Fruit fly (Drosophila melanogaster) whole organism, embryonic: ENCODE measurements around the gene CG14803.
A peak's percentile ranks its signal among the peaks of the same experiment; 100 is the strongest.

Experiments used
- ATbp ChIP-seq: fragments of 200-800 bp; sonication (Bioruptor generic); optimal IDR thresholded peaks from 2 replicates; lab custom pipeline; 2017; ENCODE audit warnings: missing biosample characterization, mild to moderate bottlenecking, missing genetic modification characterization, missing genetic modification reagents
- CG10543 ChIP-seq: fragments of 200-800 bp; sonication (Bioruptor generic); optimal IDR thresholded peaks from 3 replicates; lab custom pipeline; 2017; ENCODE audit warnings: missing biosample characterization, mild to moderate bottlenecking, missing genetic modification characterization, moderate library complexity
- CG11093 ChIP-seq: fragments of 200-800 bp; sonication (Bioruptor generic); IDR thresholded peaks from 3 replicates; pipeline ENCODE4 v1.3.6; 2022; ENCODE audit warnings: missing biosample characterization, missing genetic modification characterization
- CG11504 ChIP-seq: fragments of 200-800 bp; sonication (Bioruptor generic); optimal IDR thresholded peaks from 3 replicates; lab custom pipeline; 2019; ENCODE audit warnings: missing biosample characterization, mild to moderate bottlenecking, missing genetic modification characterization, moderate library complexity
- CG12942 ChIP-seq: fragments of 200-800 bp; sonication (Bioruptor generic); optimal IDR thresholded peaks from 3 replicates; lab custom pipeline; 2016; ENCODE audit warnings: missing biosample characterization, missing genetic modification characterization
- CG13894 ChIP-seq: fragments of 200-800 bp; sonication (Bioruptor generic); optimal IDR thresholded peaks from 3 replicates; lab custom pipeline; 2018; ENCODE audit warnings: missing biosample characterization, mild to moderate bottlenecking, missing genetic modification characterization, moderate library complexity
- CG15479 ChIP-seq: fragments of 200-800 bp; sonication (Bioruptor generic); optimal IDR thresholded peaks from 3 replicates; lab custom pipeline; 2019; ENCODE audit warnings: missing biosample characterization, mild to moderate bottlenecking, missing genetic modification characterization, moderate library complexity
- CG17359 ChIP-seq: fragments of 200-800 bp; sonication (Bioruptor generic); optimal IDR thresholded peaks from 3 replicates; lab custom pipeline; 2018; ENCODE audit warnings: missing biosample characterization, mild to moderate bottlenecking, missing genetic modification characterization, moderate library complexity
- CG18619 ChIP-seq: fragments of 200-800 bp; sonication (Bioruptor generic); optimal IDR thresholded peaks from 3 replicates; lab custom pipeline; 2017; ENCODE audit warnings: missing biosample characterization, mild to moderate bottlenecking, missing genetic modification characterization
- CG31224 ChIP-seq: fragments of 200-800 bp; sonication (Bioruptor generic); IDR thresholded peaks from 2 replicates; pipeline ENCODE4 v1.3.6; 2022; ENCODE audit warnings: missing biosample characterization, missing genetic modification characterization
- CG3281 ChIP-seq: fragments of 200-800 bp; sonication (Bioruptor generic); optimal IDR thresholded peaks from 3 replicates; lab custom pipeline; 2017; ENCODE audit warnings: missing biosample characterization, mild to moderate bottlenecking, missing genetic modification characterization
- CG3407 ChIP-seq: fragments of 200-800 bp; sonication (Bioruptor generic); optimal IDR thresholded peaks from 2 replicates; lab custom pipeline; 2018; ENCODE audit warnings: missing biosample characterization, mild to moderate bottlenecking, missing genetic modification characterization
- CG6813 ChIP-seq: fragments of 200-800 bp; sonication (Bioruptor generic); optimal IDR thresholded peaks from 2 replicates; lab custom pipeline; 2017; ENCODE audit warnings: missing biosample characterization, missing genetic modification characterization, mild to moderate bottlenecking, moderate library complexity, missing genetic modification reagents
- CG7987 ChIP-seq: fragments of 200-800 bp; sonication (Bioruptor generic); optimal IDR thresholded peaks from 2 replicates; lab custom pipeline; 2018; ENCODE audit warnings: missing biosample characterization, mild to moderate bottlenecking, missing genetic modification characterization, moderate library complexity
- CG8944 ChIP-seq: fragments of 200-800 bp; sonication (Bioruptor generic); optimal IDR thresholded peaks from 3 replicates; lab custom pipeline; 2016; ENCODE audit warnings: missing biosample characterization, missing genetic modification characterization
- CHES-1-like ChIP-seq: fragments of 200-800 bp; sonication (Bioruptor generic); optimal IDR thresholded peaks from 2 replicates; lab custom pipeline; 2016; ENCODE audit warnings: missing biosample characterization, missing genetic modification characterization
- Camta ChIP-seq: fragments of 200-800 bp; sonication (Bioruptor generic); optimal IDR thresholded peaks from 2 replicates; lab custom pipeline; 2016; ENCODE audit warnings: missing biosample characterization, missing genetic modification characterization
- Chrac-16 ChIP-seq: fragments of 200-800 bp; sonication (Bioruptor generic); optimal IDR thresholded peaks from 3 replicates; lab custom pipeline; 2016; ENCODE audit warnings: missing biosample characterization, missing genetic modification characterization
- CkIIα-i1 ChIP-seq: fragments of 200-800 bp; sonication (Bioruptor generic); IDR thresholded peaks from 2 replicates; pipeline ENCODE4 v1.3.6; 2022; ENCODE audit warnings: missing biosample characterization, missing genetic modification characterization
- Dfd ChIP-seq, 2 experiments: fragments of >200 bp; optimal IDR thresholded peaks; 2 replicates each; lab custom pipeline; 2017; ENCODE audit warnings: missing biosample characterization in 2 of 2, missing genetic modification characterization in 2 of 2
- H15 ChIP-seq: fragments of 200-800 bp; sonication (Bioruptor generic); IDR thresholded peaks from 3 replicates; pipeline ENCODE4 v1.3.6; 2022; ENCODE audit warnings: missing biosample characterization, missing genetic modification characterization
- HLHmδ ChIP-seq: fragments of 200-800 bp; sonication (Bioruptor generic); optimal IDR thresholded peaks from 2 replicates; lab custom pipeline; 2018; ENCODE audit warnings: missing biosample characterization, mild to moderate bottlenecking, missing genetic modification characterization, moderate library complexity
- MESR4 ChIP-seq: fragments of 200-800 bp; sonication (Bioruptor generic); optimal IDR thresholded peaks from 2 replicates; lab custom pipeline; 2018; ENCODE audit warnings: missing biosample characterization, mild to moderate bottlenecking, missing genetic modification characterization, moderate library complexity
- Mad ChIP-seq: fragments of 200-800 bp; sonication (Bioruptor generic); optimal IDR thresholded peaks from 2 replicates; lab custom pipeline; 2016; ENCODE audit warnings: missing biosample characterization, missing genetic modification characterization
- Six4 ChIP-seq: fragments of 200-800 bp; sonication (Bioruptor generic); optimal IDR thresholded peaks from 2 replicates; lab custom pipeline; 2016; ENCODE audit warnings: missing biosample characterization, missing genetic modification characterization
- Stat92E ChIP-seq, 3 experiments: fragments of >200 bp in 2 of 3; fragments of 200-800 bp in 1 of 3; sonication (Bioruptor generic) in 1 of 3; optimal IDR thresholded peaks; 2 replicates each; lab custom pipeline; 2017 to 2019; ENCODE audit warnings: missing biosample characterization in 3 of 3, missing genetic modification characterization in 3 of 3, mild to moderate bottlenecking in 1 of 3, moderate library complexity in 1 of 3
- amos ChIP-seq: fragments of 200-800 bp; sonication (Bioruptor generic); IDR thresholded peaks from 2 replicates; pipeline ENCODE4 v1.3.6; 2022; ENCODE audit warnings: missing biosample characterization, missing genetic modification characterization; ENCODE audit not compliant: partially characterized antibody
- ap ChIP-seq: fragments of 200-800 bp; sonication (Bioruptor generic); IDR thresholded peaks from 2 replicates; pipeline ENCODE4 v1.3.6; 2022; ENCODE audit warnings: missing biosample characterization, missing genetic modification characterization
- ato ChIP-seq: fragments of 200-800 bp; sonication (Bioruptor generic); IDR thresholded peaks from 2 replicates; pipeline ENCODE4 v1.3.6; 2022; ENCODE audit warnings: missing biosample characterization, missing genetic modification characterization; ENCODE audit not compliant: partially characterized antibody
- cad ChIP-seq: fragments of >200 bp; optimal IDR thresholded peaks from 2 replicates; lab custom pipeline; 2017; ENCODE audit warnings: missing biosample characterization, missing genetic modification characterization
- hb ChIP-seq: fragments of 200-800 bp; sonication (Bioruptor generic); IDR thresholded peaks from 3 replicates; pipeline ENCODE4 v1.3.6; 2022; ENCODE audit warnings: missing biosample characterization, missing genetic modification characterization; ENCODE audit not compliant: partially characterized antibody
- hbn ChIP-seq: fragments of 200-800 bp; sonication (Bioruptor generic); IDR thresholded peaks from 2 replicates; pipeline ENCODE4 v1.3.6; 2022; ENCODE audit warnings: missing biosample characterization, missing genetic modification characterization; ENCODE audit not compliant: partially characterized antibody
- her ChIP-seq: fragments of 200-800 bp; sonication (Bioruptor generic); optimal IDR thresholded peaks from 2 replicates; lab custom pipeline; 2016; ENCODE audit warnings: missing biosample characterization, missing genetic modification characterization
- kay ChIP-seq: fragments of 200-800 bp; sonication (Bioruptor generic); optimal IDR thresholded peaks from 2 replicates; lab custom pipeline; 2016; ENCODE audit warnings: missing biosample characterization, missing genetic modification characterization
- lola ChIP-seq, 3 experiments: fragments of >200 bp in 2 of 3; fragments of 200-800 bp in 1 of 3; sonication (Bioruptor generic) in 1 of 3; optimal IDR thresholded peaks; 2 replicates each; lab custom pipeline; 2017 to 2019; ENCODE audit warnings: missing biosample characterization in 3 of 3, missing genetic modification characterization in 3 of 3, mild to moderate bottlenecking in 1 of 3, moderate library complexity in 1 of 3
- luna ChIP-seq: fragments of 200-800 bp; sonication (Bioruptor generic); optimal IDR thresholded peaks from 2 replicates; lab custom pipeline; 2016; ENCODE audit warnings: missing biosample characterization, missing genetic modification characterization
- mld ChIP-seq: fragments of 200-800 bp; sonication (Bioruptor generic); IDR thresholded peaks from 3 replicates; pipeline ENCODE4 v1.3.6; 2022; ENCODE audit warnings: missing biosample characterization, missing genetic modification characterization; ENCODE audit not compliant: partially characterized antibody
- nom ChIP-seq: fragments of 200-800 bp; sonication (Bioruptor generic); optimal IDR thresholded peaks from 2 replicates; lab custom pipeline; 2017; ENCODE audit warnings: missing biosample characterization, missing genetic modification characterization, mild to moderate bottlenecking, moderate library complexity, missing genetic modification reagents
- odd ChIP-seq: fragments of 200-800 bp; sonication (Bioruptor generic); optimal IDR thresholded peaks from 2 replicates; lab custom pipeline; 2017; ENCODE audit warnings: missing biosample characterization, mild to moderate bottlenecking, missing genetic modification characterization
- p53 ChIP-seq: fragments of 200-800 bp; sonication (Bioruptor generic); optimal IDR thresholded peaks from 2 replicates; lab custom pipeline; 2016; ENCODE audit warnings: missing biosample characterization, missing genetic modification characterization
- pan ChIP-seq, 4 experiments: fragments of >200 bp in 3 of 4; fragments of 200-800 bp in 1 of 4; sonication (Bioruptor generic) in 1 of 4; optimal IDR thresholded peaks in 3 of 4; IDR thresholded peaks in 1 of 4; 2 replicates each; pipeline versions ENCODE4 v1.3.6 to Lab custom; 2017 to 2022; ENCODE audit warnings: missing biosample characterization in 2 of 4, missing genetic modification characterization in 2 of 4, mixed read lengths in 1 of 4
- phol ChIP-seq: fragments of 200-800 bp; sonication (Bioruptor generic); optimal IDR thresholded peaks from 3 replicates; lab custom pipeline; 2018; ENCODE audit warnings: missing biosample characterization, mild to moderate bottlenecking, missing genetic modification characterization, moderate library complexity
- salm ChIP-seq: fragments of 200-800 bp; sonication (Bioruptor generic); optimal IDR thresholded peaks from 2 replicates; lab custom pipeline; 2018; ENCODE audit warnings: missing biosample characterization, mild to moderate bottlenecking, missing genetic modification characterization
- sd ChIP-seq: fragments of 200-800 bp; sonication (Bioruptor generic); optimal IDR thresholded peaks from 3 replicates; lab custom pipeline; 2018; ENCODE audit warnings: missing biosample characterization, mild to moderate bottlenecking, missing genetic modification characterization, moderate library complexity
- sob ChIP-seq: fragments of 200-800 bp; sonication (Bioruptor generic); IDR thresholded peaks from 2 replicates; pipeline ENCODE4 v1.3.6; 2022; ENCODE audit warnings: missing biosample characterization, missing genetic modification characterization
- sr ChIP-seq: fragments of 200-800 bp; sonication (Bioruptor generic); IDR thresholded peaks from 3 replicates; pipeline ENCODE4 v1.3.6; 2022; ENCODE audit warnings: missing biosample characterization, missing genetic modification characterization
- tll ChIP-seq, 2 experiments: fragments of 200-800 bp in 1 of 2; fragments of >200 bp in 1 of 2; sonication (Bioruptor generic) in 1 of 2; optimal IDR thresholded peaks; 2 replicates each; lab custom pipeline; 2017 to 2019; ENCODE audit warnings: missing biosample characterization in 2 of 2, missing genetic modification characterization in 2 of 2, mild to moderate bottlenecking in 1 of 2, moderate library complexity in 1 of 2
- trem ChIP-seq: fragments of 200-800 bp; optimal IDR thresholded peaks from 3 replicates; lab custom pipeline; 2019; ENCODE audit warnings: missing biosample characterization, mild to moderate bottlenecking, missing genetic modification characterization, moderate library complexity

Gene CG14803

DNA sequence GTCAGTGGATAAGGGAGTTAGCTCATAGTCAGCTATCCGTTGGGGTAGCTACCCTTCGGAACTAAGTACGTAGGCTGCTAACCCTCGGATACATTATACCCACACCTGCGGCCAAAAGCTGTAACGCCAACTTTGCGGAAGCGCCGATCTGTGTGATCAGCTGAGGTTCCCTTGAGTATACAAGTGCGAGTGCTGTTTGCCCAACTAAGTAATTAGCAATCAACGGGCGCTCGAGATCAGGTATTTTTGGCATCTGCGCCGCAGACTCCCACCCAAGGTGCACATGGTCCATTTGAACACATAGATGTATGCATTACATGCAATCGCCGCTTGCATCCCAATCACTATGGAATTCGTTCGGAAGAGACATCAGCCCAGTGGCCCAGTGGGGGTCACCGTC, 14.6 kb upstream of the CG14803 start (continued):
- no peak for TF ChIP-seq ato
- TF ChIP-seq CG11093 (GFP tag; lab: Robert Waterston, UW): no peak
- no peak for TF ChIP-seq mld (GFP tag; lab: Robert Waterston, UW)
- TF ChIP-seq CG11504: peak; percentile 30
- TF ChIP-seq ap (GFP tag; lab: Robert Waterston, UW): 0 out of 2 replicates have a peak, but pooled peaks have one; percentile 13
- TF ChIP-seq tll (GFP tag; optimal IDR thresholded peaks at IDR 0.05; lab: Kevin White, UChicago): no peak
- peak; percentile 59 for TF ChIP-seq Camta (GFP tag; lab: Kevin White, UChicago)
- peak; percentile 67 for TF ChIP-seq ATbp (GFP tag; lab: Kevin White, UChicago)
- TF ChIP-seq CG12942 (GFP tag; lab: Kevin White, UChicago): peak; percentile 55
- TF ChIP-seq CG15479 (GFP tag; lab: Kevin White, UChicago): no peak
- peak; percentile 71 for TF ChIP-seq CG18619 (GFP tag; lab: Kevin White, UChicago)
- no peak for TF ChIP-seq Six4 (GFP tag; lab: Kevin White, UChicago)
- peak; percentile 85 for TF ChIP-seq sob
- no peak for TF ChIP-seq trem (tag; lab: Kevin White, UChicago)
- no peak for TF ChIP-seq Stat92E (GFP tag; optimal IDR thresholded peaks at IDR 0.05; lab: Kevin White, UChicago)
- peak; percentile 56 for TF ChIP-seq sd (tag; lab: Kevin White, UChicago)
- TF ChIP-seq sr (GFP tag; lab: Robert Waterston, UW): peak; percentile 52; the same call in 2 of the 3 replicates
- no peak for TF ChIP-seq lola (GFP tag; optimal IDR thresholded peaks at IDR 0.05; lab: Kevin White, UChicago)
- no peak for TF ChIP-seq Chrac-16 (GFP tag; lab: Kevin White, UChicago)
- peak; percentile 93 for TF ChIP-seq CG10543 (GFP tag; lab: Kevin White, UChicago)
- TF ChIP-seq kay: peak; percentile 10
- TF ChIP-seq CG17359 (tag; lab: Kevin White, UChicago): peak; percentile 55
- TF ChIP-seq HLHmδ (GFP tag; lab: Kevin White, UChicago): no peak
- peak; percentile 77 for TF ChIP-seq luna
- peak; percentile 83 for TF ChIP-seq CG13894 (tag; lab: Kevin White, UChicago)
- TF ChIP-seq nom (GFP tag; lab: Kevin White, UChicago): no peak
- TF ChIP-seq hb (GFP tag; lab: Robert Waterston, UW): no peak
- TF ChIP-seq Mad: no peak
- peak; percentile 70 for TF ChIP-seq CHES-1-like (GFP tag; lab: Kevin White, UChicago)
- peak; percentile 31 for TF ChIP-seq p53
- TF ChIP-seq Dfd (GFP tag; optimal IDR thresholded peaks at IDR 0.05; lab: Kevin White, UChicago): no peak
- TF ChIP-seq hbn (GFP tag; lab: Robert Waterston, UW): no peak
- TF ChIP-seq CG6813 (GFP tag; lab: Kevin White, UChicago): peak; percentile 92
- TF ChIP-seq CG7987 (GFP tag; lab: Kevin White, UChicago): peak; percentile 86
- no peak for TF ChIP-seq H15
- TF ChIP-seq pan (optimal IDR thresholded peaks at IDR 0.05; lab: Kevin White, UChicago): no peak
- peak in 1 of 2 experiments; percentile 46 for TF ChIP-seq pan (GFP tag; optimal IDR thresholded peaks at IDR 0.05 in 1 of 2, IDR thresholded peaks at IDR 0.05 in 1 of 2)
- TF ChIP-seq MESR4 (GFP tag; lab: Kevin White, UChicago): no peak
- peak; percentile 16 for TF ChIP-seq CG8944 (GFP tag; lab: Kevin White, UChicago)
- 0 out of 2 replicates have a peak, but pooled peaks have one; percentile 37 for TF ChIP-seq CG31224 (GFP tag; lab: Robert Waterston, UW)
- TF ChIP-seq her (GFP tag; lab: Kevin White, UChicago): peak; percentile 81
- TF ChIP-seq odd (GFP tag; lab: Kevin White, UChicago): peak; percentile 68
- TF ChIP-seq salm (tag; lab: Kevin White, UChicago): no peak
- no peak for TF ChIP-seq cad
- TF ChIP-seq phol (tag; lab: Kevin White, UChicago): no peak
- peak; percentile 9 for TF ChIP-seq CG3407 (GFP tag; lab: Kevin White, UChicago)
- no peak for TF ChIP-seq amos (GFP tag; lab: Robert Waterston, UW)
- peak; percentile 32; the same call in 1 of the 2 replicates for TF ChIP-seq CkIIα-i1
- TF ChIP-seq CG3281: peak; percentile 86
